Worm (Caenorhabditis elegans) whole organism, late embryonic: Measurements from ENCODE around the gene dmsr-5.

Source experiments
- ama-1 ChIP-seq: fragments of 150-350 bp; optimal IDR thresholded peaks from 2 replicates; lab custom pipeline; 2014
- ceh-18 ChIP-seq: sonication (generic microtip); optimal IDR thresholded peaks from 2 replicates; lab custom pipeline; 2016; ENCODE audit warnings: missing genetic modification characterization, missing compliant biosample characterization
- elt-2 ChIP-seq: sonication (generic microtip); optimal IDR thresholded peaks from 2 replicates; lab custom pipeline; 2016; ENCODE audit warnings: missing genetic modification reagents, missing genetic modification characterization, missing compliant biosample characterization
- lin-11 ChIP-seq: fragments of 200-800 bp; sonication (Bioruptor generic); optimal IDR thresholded peaks from 2 replicates; lab custom pipeline; 2018; ENCODE audit warnings: mild to moderate bottlenecking, missing genetic modification characterization, missing compliant biosample characterization
- odd-2 ChIP-seq: sonication (generic microtip); optimal IDR thresholded peaks from 2 replicates; lab custom pipeline; 2017; ENCODE audit warnings: antibody characterized with exemption, mild to moderate bottlenecking, missing genetic modification characterization, missing compliant biosample characterization
- pha-4 ChIP-seq: fragments of 150-350 bp; optimal IDR thresholded peaks from 2 replicates; lab custom pipeline; 2018; ENCODE audit warnings: missing biosample characterization, missing genetic modification reagents, missing genetic modification characterization
- zip-5 ChIP-seq: sonication (generic microtip); optimal IDR thresholded peaks from 2 replicates; lab custom pipeline; 2016; ENCODE audit warnings: missing genetic modification characterization, missing compliant biosample characterization

DNA sequence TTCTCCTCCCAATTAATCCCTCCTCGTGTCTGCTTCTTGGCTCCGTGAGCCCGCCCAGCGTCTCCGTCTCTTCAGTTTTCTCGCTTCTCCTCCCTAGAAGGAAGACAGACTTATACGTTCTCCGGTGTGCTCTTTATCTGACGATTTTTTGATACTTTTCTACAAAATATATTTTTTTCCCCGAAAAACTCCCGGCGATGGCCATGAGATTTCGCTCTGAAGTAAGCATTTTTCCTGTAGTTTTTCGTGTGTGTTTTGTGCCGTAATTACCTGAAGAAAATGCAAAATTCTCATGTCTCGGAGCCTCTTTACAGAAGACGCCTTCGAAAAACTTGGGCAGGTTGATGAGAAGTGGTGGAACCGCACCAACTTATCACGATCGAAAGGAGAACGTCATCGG, 41.6 kb upstream of the dmsr-5 start, which contains the start of gene spat-2:
- TF ChIP-seq ceh-18 (tag; lab: Kevin White, UChicago), result no peak
- no peak for TF ChIP-seq zip-5 (tag; lab: Kevin White, UChicago)
- TF ChIP-seq lin-11, result no peak
- no peak for TF ChIP-seq ama-1 (lab: Kevin White, UChicago)
- no peak for TF ChIP-seq elt-2 (tag; lab: Kevin White, UChicago)
- no peak for TF ChIP-seq odd-2
- no peak for TF ChIP-seq pha-4
